Fruit fly (Drosophila melanogaster): ENCODE data around the gene yellow-f.

Gene yellow-f

DNA sequence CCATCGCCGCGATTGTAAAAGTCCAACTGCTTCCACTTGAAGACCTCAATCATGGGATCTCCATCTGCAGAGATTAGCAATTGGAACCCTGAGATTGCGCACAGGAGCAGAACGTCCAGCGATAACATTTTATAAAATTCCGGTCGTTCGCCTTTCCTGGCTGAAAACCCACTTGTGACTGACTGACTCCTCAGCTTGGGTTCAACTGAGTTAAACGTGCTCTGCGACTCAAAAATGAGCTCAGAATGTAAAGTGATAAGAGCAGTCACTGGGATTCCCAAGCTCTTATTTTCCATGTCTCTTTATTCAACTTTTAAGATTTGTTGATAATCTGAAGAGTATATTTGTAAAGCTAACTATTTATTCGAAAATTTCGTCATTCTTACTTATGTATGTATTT is at the start of gene yellow-f:
Gene yellow-f (minus strand): TSS at position 184 of the 400 bp plus-strand sequence.
- TF ChIP-seq dmrt93B (GFP tag; optimal IDR thresholded peaks at IDR 0.05) (no peak), sv (GFP tag; optimal IDR thresholded peaks at IDR 0.05) (no peak), CrebA (GFP tag; optimal IDR thresholded peaks at IDR 0.05; ENCODE audit: borderline replicate concordance) (no peak), Rel (GFP tag; optimal IDR thresholded peaks at IDR 0.05) (no peak), Rel (tag; optimal IDR thresholded peaks at IDR 0.05) (peak; percentile 88), psq (GFP tag; optimal IDR thresholded peaks at IDR 0.05) (no peak), Mio (GFP tag; optimal IDR thresholded peaks at IDR 0.05) (no peak)

- TF ChIP-seq N (GFP tag; optimal IDR thresholded peaks at IDR 0.05), result no peak
- no peak for TF ChIP-seq Rel (GFP tag; optimal IDR thresholded peaks at IDR 0.05)
- TF ChIP-seq Rel (tag; optimal IDR thresholded peaks at IDR 0.05), result no peak
- peak; percentile 61 for TF ChIP-seq Dfd (GFP tag; optimal IDR thresholded peaks at IDR 0.05)
These were observed 49.4 kb upstream of the yellow-f start, which contains the start of gene snk for dm6 chr3R:13042258-13043032. Gene snk, minus strand, starts transcription at chr3R:13042770.

- TF ChIP-seq h (GFP tag; optimal IDR thresholded peaks at IDR 0.05) (no peak), jim (GFP tag; optimal IDR thresholded peaks at IDR 0.05) (no peak), CG9705 (GFP tag; optimal IDR thresholded peaks at IDR 0.05) (no peak), usp (GFP tag; optimal IDR thresholded peaks at IDR 0.05) (no peak), sage (GFP tag; optimal IDR thresholded peaks at IDR 0.05) (no peak), dl (GFP tag; optimal IDR thresholded peaks at IDR 0.05; ENCODE audit: insufficient read depth in 1 of 2, partially characterized antibody in 2 of 2) (no peak), psq (GFP tag; optimal IDR thresholded peaks at IDR 0.05) (no peak), dsf (GFP tag; optimal IDR thresholded peaks at IDR 0.05; ENCODE audit: borderline replicate concordance) (no peak), Vsx2 (GFP tag; optimal IDR thresholded peaks at IDR 0.05; ENCODE audit: partially characterized antibody) (no peak), ey (GFP tag; optimal IDR thresholded peaks at IDR 0.05) (no peak), Dif (GFP tag; optimal IDR thresholded peaks at IDR 0.05; ENCODE audit: partially characterized antibody) (no peak), dmrt93B (GFP tag; optimal IDR thresholded peaks at IDR 0.05) (no peak), Abd-B (GFP tag; optimal IDR thresholded peaks at IDR 0.05) (no peak), Hr78 (GFP tag; optimal IDR thresholded peaks at IDR 0.05) (no peak), HLH106 (tag; optimal IDR thresholded peaks at IDR 0.05) (no peak)
These were observed 48.7 kb upstream of the yellow-f start, which contains the start of gene CG11670 for dm6 chr3R:13041750-13042149. Gene CG11670, plus strand, starts transcription at chr3R:13042050.

DNA sequence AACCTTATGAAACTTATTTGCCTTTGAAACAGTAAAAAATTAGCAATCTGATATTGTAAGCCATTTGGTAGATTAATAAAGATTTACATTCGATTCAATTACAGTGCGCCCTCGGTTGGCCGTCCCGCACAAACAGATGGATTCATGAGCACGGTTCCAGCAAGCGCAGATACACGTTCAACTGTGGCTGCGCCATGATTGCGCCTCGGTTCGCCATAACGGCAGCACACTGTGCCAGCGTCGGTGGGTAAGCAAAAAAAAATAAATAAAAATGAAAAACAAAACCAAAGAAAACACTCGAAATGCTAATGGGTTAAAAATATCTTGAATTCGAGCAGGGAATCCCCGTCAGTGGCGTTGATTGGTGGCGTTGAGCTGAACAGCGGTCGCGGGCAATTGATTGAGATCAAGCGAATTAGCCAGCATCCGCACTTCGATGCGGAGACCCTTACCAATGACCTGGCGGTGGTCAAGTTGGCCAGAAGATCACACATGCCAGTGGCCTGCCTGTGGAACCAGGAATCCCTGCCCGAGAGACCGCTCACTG is 46.1 kb upstream of the yellow-f start:
- no peak for TF ChIP-seq sage (GFP tag; optimal IDR thresholded peaks at IDR 0.05)
- no peak for TF ChIP-seq Sp1 (GFP tag; optimal IDR thresholded peaks at IDR 0.05)
- TF ChIP-seq Mio (GFP tag; optimal IDR thresholded peaks at IDR 0.05), result no peak
- TF ChIP-seq brk (GFP tag; optimal IDR thresholded peaks at IDR 0.05), result no peak
- TF ChIP-seq woc (GFP tag; optimal IDR thresholded peaks at IDR 0.05), result no peak
- no peak for TF ChIP-seq rgr (GFP tag; optimal IDR thresholded peaks at IDR 0.05)
- TF ChIP-seq Myc (optimal IDR thresholded peaks at IDR 0.05), result no peak
- no peak for TF ChIP-seq Hnf4 (GFP tag; optimal IDR thresholded peaks at IDR 0.05)
- no peak for TF ChIP-seq Jra (GFP tag; optimal IDR thresholded peaks at IDR 0.05)
- TF ChIP-seq h (GFP tag; optimal IDR thresholded peaks at IDR 0.05), result peak; percentile 35
- TF ChIP-seq Hr78 (GFP tag; optimal IDR thresholded peaks at IDR 0.05), result no peak
- no peak for TF ChIP-seq pan (optimal IDR thresholded peaks at IDR 0.05)
- TF ChIP-seq N (GFP tag; optimal IDR thresholded peaks at IDR 0.05), result no peak
- TF ChIP-seq ey (GFP tag; optimal IDR thresholded peaks at IDR 0.05), result peak; percentile 23
- TF ChIP-seq dl (GFP tag; optimal IDR thresholded peaks at IDR 0.05; ENCODE audit: insufficient read depth in 1 of 2, partially characterized antibody in 2 of 2), result no peak
- TF ChIP-seq dsf (GFP tag; optimal IDR thresholded peaks at IDR 0.05; ENCODE audit: borderline replicate concordance), result no peak
- TF ChIP-seq OdsH (GFP tag; optimal IDR thresholded peaks at IDR 0.05), result no peak
- no peak for TF ChIP-seq Dif (GFP tag; optimal IDR thresholded peaks at IDR 0.05; ENCODE audit: partially characterized antibody)
- TF ChIP-seq br (GFP tag; optimal IDR thresholded peaks at IDR 0.05), result peak; percentile 29
- no peak for TF ChIP-seq Rel (GFP tag; optimal IDR thresholded peaks at IDR 0.05)
- peak; percentile 92 for TF ChIP-seq Rel (tag; optimal IDR thresholded peaks at IDR 0.05)
- TF ChIP-seq fru (GFP tag; optimal IDR thresholded peaks at IDR 0.05), result peak; percentile 25
- no peak for TF ChIP-seq lola (GFP tag; optimal IDR thresholded peaks at IDR 0.05)
- TF ChIP-seq jim (GFP tag; optimal IDR thresholded peaks at IDR 0.05), result peak; percentile 82
- peak; percentile 21 for TF ChIP-seq HLH106 (tag; optimal IDR thresholded peaks at IDR 0.05)
- TF ChIP-seq CG9705 (GFP tag; optimal IDR thresholded peaks at IDR 0.05), result no peak
- no peak for TF ChIP-seq CrebA (GFP tag; optimal IDR thresholded peaks at IDR 0.05; ENCODE audit: borderline replicate concordance)
- TF ChIP-seq psq (GFP tag; optimal IDR thresholded peaks at IDR 0.05), result no peak
- no peak for TF ChIP-seq Hr83 (GFP tag; optimal IDR thresholded peaks at IDR 0.05; ENCODE audit: poor library complexity, severe bottlenecking)
- TF ChIP-seq dmrt93B (GFP tag; optimal IDR thresholded peaks at IDR 0.05), result no peak
- TF ChIP-seq usp (GFP tag; optimal IDR thresholded peaks at IDR 0.05), result no peak
- no peak for TF ChIP-seq Vsx2 (GFP tag; optimal IDR thresholded peaks at IDR 0.05; ENCODE audit: partially characterized antibody)
- TF ChIP-seq Abd-B (GFP tag; optimal IDR thresholded peaks at IDR 0.05), result no peak
- TF ChIP-seq foxo (GFP tag; optimal IDR thresholded peaks at IDR 0.05), result no peak

All from whole organism, wandering third instar larva.